Fruit fly (Drosophila melanogaster) whole organism, embryonic: ENCODE measurements around the gene CG9674.
A peak's percentile ranks its signal among the peaks of the same experiment; 100 is the strongest.

Source experiments
- ATbp ChIP-seq: fragments of 200-800 bp; sonication (Bioruptor generic); optimal IDR thresholded peaks from 2 replicates; lab custom pipeline; 2017; ENCODE audit warnings: missing biosample characterization, mild to moderate bottlenecking, missing genetic modification characterization, missing genetic modification reagents
- Asciz ChIP-seq: fragments of 200-800 bp; sonication (Bioruptor generic); optimal IDR thresholded peaks from 2 replicates; lab custom pipeline; 2017; ENCODE audit warnings: missing biosample characterization, mild to moderate bottlenecking, missing genetic modification characterization, missing genetic modification reagents
- Atf3 ChIP-seq: fragments of 200-800 bp; sonication (Bioruptor generic); optimal IDR thresholded peaks from 3 replicates; lab custom pipeline; 2016; ENCODE audit warnings: missing biosample characterization, missing genetic modification characterization
- C15 ChIP-seq: fragments of 200-800 bp; sonication (Bioruptor generic); IDR thresholded peaks from 3 replicates; pipeline ENCODE4 v1.3.6; 2022; ENCODE audit warnings: missing biosample characterization, missing genetic modification characterization
- CG10959 ChIP-seq: fragments of 200-800 bp; sonication (Bioruptor generic); IDR thresholded peaks from 2 replicates; pipeline ENCODE4 v1.3.6; 2022; ENCODE audit warnings: missing biosample characterization, missing genetic modification characterization
- CG11085 ChIP-seq: fragments of 200-800 bp; sonication (Bioruptor generic); IDR thresholded peaks from 2 replicates; pipeline ENCODE4 v1.3.6; 2022; ENCODE audit warnings: missing biosample characterization, missing genetic modification characterization
- CG13123 ChIP-seq: fragments of 200-800 bp; sonication (Bioruptor generic); optimal IDR thresholded peaks from 2 replicates; lab custom pipeline; 2016; ENCODE audit warnings: missing biosample characterization, missing genetic modification characterization
- CG14710 ChIP-seq: fragments of 200-800 bp; sonication (Bioruptor generic); optimal IDR thresholded peaks from 3 replicates; lab custom pipeline; 2019; ENCODE audit warnings: missing biosample characterization, mild to moderate bottlenecking, missing genetic modification characterization, moderate library complexity
- CG17568 ChIP-seq: fragments of 200-800 bp; sonication (Bioruptor generic); optimal IDR thresholded peaks from 2 replicates; lab custom pipeline; 2018; ENCODE audit warnings: missing biosample characterization, mild to moderate bottlenecking, missing genetic modification characterization, moderate library complexity
- CG2202 ChIP-seq: fragments of 200-800 bp; sonication (Bioruptor generic); optimal IDR thresholded peaks from 2 replicates; lab custom pipeline; 2018; ENCODE audit warnings: missing biosample characterization, mild to moderate bottlenecking, missing genetic modification characterization
- CG2875 ChIP-seq: fragments of 200-800 bp; sonication (Bioruptor generic); optimal IDR thresholded peaks from 2 replicates; lab custom pipeline; 2017; ENCODE audit warnings: missing biosample characterization, mild to moderate bottlenecking, missing genetic modification characterization, missing genetic modification reagents
- CG4707 ChIP-seq: fragments of 200-800 bp; sonication (Bioruptor generic); optimal IDR thresholded peaks from 2 replicates; lab custom pipeline; 2018; ENCODE audit warnings: missing biosample characterization, mild to moderate bottlenecking, missing genetic modification characterization, moderate library complexity
- CG5245 ChIP-seq: fragments of 200-800 bp; sonication (Bioruptor generic); optimal IDR thresholded peaks from 3 replicates; lab custom pipeline; 2016; ENCODE audit warnings: missing biosample characterization, missing genetic modification characterization
- CG9609 ChIP-seq: fragments of 200-800 bp; sonication (Bioruptor generic); optimal IDR thresholded peaks from 3 replicates; lab custom pipeline; 2016; ENCODE audit warnings: missing biosample characterization, missing genetic modification characterization
- D ChIP-seq, 2 experiments: fragments of 200-800 bp in 1 of 2; fragments of >200 bp in 1 of 2; sonication (Bioruptor generic) in 1 of 2; optimal IDR thresholded peaks; 2 replicates in 1 of 2; 3 replicates in 1 of 2; lab custom pipeline; 2017; ENCODE audit warnings: mild to moderate bottlenecking in 1 of 2, missing biosample characterization in 1 of 2, missing genetic modification characterization in 1 of 2, missing genetic modification reagents in 1 of 2
- Deaf1 ChIP-seq: fragments of 200-800 bp; optimal IDR thresholded peaks from 3 replicates; lab custom pipeline; 2019; ENCODE audit warnings: missing biosample characterization, mild to moderate bottlenecking, missing genetic modification characterization, moderate library complexity
- Doc3 ChIP-seq: fragments of 200-800 bp; sonication (Bioruptor generic); IDR thresholded peaks from 3 replicates; pipeline ENCODE4 v1.3.6; 2022; ENCODE audit warnings: missing biosample characterization, missing genetic modification characterization; ENCODE audit not compliant: partially characterized antibody
- Eip74EF ChIP-seq, 2 experiments: fragments of 200-800 bp in 1 of 2; fragments of >200 bp in 1 of 2; sonication (Bioruptor generic) in 1 of 2; optimal IDR thresholded peaks; 2 replicates each; lab custom pipeline; 2017 to 2019; ENCODE audit warnings: missing biosample characterization in 2 of 2, missing genetic modification characterization in 2 of 2, mild to moderate bottlenecking in 1 of 2, moderate library complexity in 1 of 2
- Elba2 ChIP-seq: fragments of 200-800 bp; sonication (Bioruptor generic); optimal IDR thresholded peaks from 3 replicates; lab custom pipeline; 2016; ENCODE audit warnings: missing biosample characterization, missing genetic modification characterization
- Fer1 ChIP-seq: fragments of 200-800 bp; sonication (Bioruptor generic); optimal IDR thresholded peaks from 2 replicates; lab custom pipeline; 2017; ENCODE audit warnings: missing biosample characterization, mild to moderate bottlenecking, missing genetic modification characterization
- Gug ChIP-seq: fragments of 200-800 bp; sonication (Bioruptor generic); IDR thresholded peaks from 4 replicates; pipeline ENCODE4 v1.3.6; 2022; ENCODE audit warnings: missing biosample characterization, missing genetic modification characterization
- NK7.1 ChIP-seq: fragments of 200-800 bp; sonication (Bioruptor generic); optimal IDR thresholded peaks from 3 replicates; lab custom pipeline; 2016; ENCODE audit warnings: missing biosample characterization, missing genetic modification characterization
- Opbp ChIP-seq: fragments of 200-800 bp; sonication (Bioruptor generic); IDR thresholded peaks from 3 replicates; pipeline ENCODE4 v1.3.6; 2022; ENCODE audit warnings: missing biosample characterization, missing genetic modification characterization; ENCODE audit not compliant: partially characterized antibody
- Side ChIP-seq: fragments of 200-800 bp; sonication (Bioruptor generic); optimal IDR thresholded peaks from 2 replicates; lab custom pipeline; 2016; ENCODE audit warnings: missing biosample characterization, missing genetic modification characterization
- Six4 ChIP-seq: fragments of 200-800 bp; sonication (Bioruptor generic); optimal IDR thresholded peaks from 2 replicates; lab custom pipeline; 2016; ENCODE audit warnings: missing biosample characterization, missing genetic modification characterization
- Trl ChIP-seq, 3 experiments: fragments of >200 bp in 2 of 3; fragments of 200-800 bp in 1 of 3; sonication (Bioruptor generic) in 1 of 3; optimal IDR thresholded peaks; 2 replicates in 1 of 3; 3 replicates in 2 of 3; lab custom pipeline; 2016 to 2017; ENCODE audit warnings: missing biosample characterization in 1 of 3, missing genetic modification characterization in 1 of 3
- amos ChIP-seq: fragments of 200-800 bp; sonication (Bioruptor generic); IDR thresholded peaks from 2 replicates; pipeline ENCODE4 v1.3.6; 2022; ENCODE audit warnings: missing biosample characterization, missing genetic modification characterization; ENCODE audit not compliant: partially characterized antibody
- ash1 ChIP-seq: fragments of 200-800 bp; sonication (Bioruptor generic); optimal IDR thresholded peaks from 2 replicates; lab custom pipeline; 2018; ENCODE audit warnings: missing biosample characterization, mild to moderate bottlenecking, missing genetic modification characterization
- az2 ChIP-seq: fragments of 200-800 bp; sonication (Bioruptor generic); optimal IDR thresholded peaks from 3 replicates; lab custom pipeline; 2016; ENCODE audit warnings: missing biosample characterization, missing genetic modification characterization
- chif ChIP-seq, 2 experiments: fragments of 200-800 bp; sonication (Bioruptor generic); optimal IDR thresholded peaks; 3 replicates each; lab custom pipeline; 2016; ENCODE audit warnings: missing biosample characterization in 2 of 2, missing genetic modification characterization in 2 of 2
- chinmo ChIP-seq: fragments of 200-800 bp; sonication (Bioruptor generic); IDR thresholded peaks from 4 replicates; pipeline ENCODE4 v1.3.6; 2022; ENCODE audit warnings: missing biosample characterization, missing genetic modification characterization; ENCODE audit not compliant: partially characterized antibody
- chn ChIP-seq: fragments of 200-800 bp; sonication (Bioruptor generic); optimal IDR thresholded peaks from 2 replicates; lab custom pipeline; 2016; ENCODE audit warnings: missing biosample characterization, missing genetic modification characterization
- crp ChIP-seq, 2 experiments: fragments of 200-800 bp; sonication (Bioruptor generic); optimal IDR thresholded peaks; 2 replicates in 1 of 2; 3 replicates in 1 of 2; lab custom pipeline; 2017; ENCODE audit warnings: missing biosample characterization in 2 of 2, missing genetic modification characterization in 2 of 2, mild to moderate bottlenecking in 1 of 2, moderate library complexity in 1 of 2
- cwo ChIP-seq: fragments of 200-800 bp; sonication (Bioruptor generic); optimal IDR thresholded peaks from 3 replicates; lab custom pipeline; 2017; ENCODE audit warnings: missing biosample characterization, missing genetic modification characterization, mild to moderate bottlenecking, moderate library complexity, missing genetic modification reagents
- hbn ChIP-seq: fragments of 200-800 bp; sonication (Bioruptor generic); IDR thresholded peaks from 2 replicates; pipeline ENCODE4 v1.3.6; 2022; ENCODE audit warnings: missing biosample characterization, missing genetic modification characterization; ENCODE audit not compliant: partially characterized antibody
- her ChIP-seq: fragments of 200-800 bp; sonication (Bioruptor generic); optimal IDR thresholded peaks from 2 replicates; lab custom pipeline; 2016; ENCODE audit warnings: missing biosample characterization, missing genetic modification characterization
- hkb ChIP-seq, 2 experiments: fragments of 200-800 bp in 1 of 2; fragments of >200 bp in 1 of 2; sonication (Bioruptor generic) in 1 of 2; IDR thresholded peaks in 1 of 2; optimal IDR thresholded peaks in 1 of 2; 2 replicates each; pipeline versions ENCODE4 v1.3.6 to Lab custom; 2017 to 2022; ENCODE audit warnings: missing biosample characterization in 1 of 2, missing genetic modification characterization in 1 of 2
- insv ChIP-seq, 2 experiments: fragments of 200-800 bp; sonication (Bioruptor generic); optimal IDR thresholded peaks; 3 replicates each; lab custom pipeline; 2016 to 2018; ENCODE audit warnings: missing biosample characterization in 2 of 2, missing genetic modification characterization in 2 of 2
- kay ChIP-seq: fragments of 200-800 bp; sonication (Bioruptor generic); optimal IDR thresholded peaks from 2 replicates; lab custom pipeline; 2016; ENCODE audit warnings: missing biosample characterization, missing genetic modification characterization
- mirr ChIP-seq: fragments of 200-800 bp; sonication (Bioruptor generic); optimal IDR thresholded peaks from 3 replicates; lab custom pipeline; 2018; ENCODE audit warnings: missing biosample characterization, mild to moderate bottlenecking, missing genetic modification characterization
- pfk ChIP-seq: fragments of 200-800 bp; sonication (Bioruptor generic); optimal IDR thresholded peaks from 2 replicates; lab custom pipeline; 2018; ENCODE audit warnings: missing biosample characterization, mild to moderate bottlenecking, missing genetic modification characterization, moderate library complexity
- run ChIP-seq: fragments of 200-800 bp; sonication (Bioruptor generic); optimal IDR thresholded peaks from 3 replicates; lab custom pipeline; 2018; ENCODE audit warnings: missing biosample characterization, mild to moderate bottlenecking, missing genetic modification characterization
- schlank ChIP-seq: fragments of 200-800 bp; sonication (Bioruptor generic); optimal IDR thresholded peaks from 2 replicates; lab custom pipeline; 2018; ENCODE audit warnings: missing biosample characterization, mild to moderate bottlenecking, missing genetic modification characterization
- scrt ChIP-seq: fragments of 200-800 bp; sonication (Bioruptor generic); optimal IDR thresholded peaks from 2 replicates; lab custom pipeline; 2018; ENCODE audit warnings: missing biosample characterization, mild to moderate bottlenecking, missing genetic modification characterization, moderate library complexity
- tin ChIP-seq: fragments of 200-800 bp; sonication (Bioruptor generic); optimal IDR thresholded peaks from 3 replicates; lab custom pipeline; 2016; ENCODE audit warnings: missing biosample characterization, missing genetic modification characterization
- ttk ChIP-seq: fragments of 200-800 bp; sonication (Bioruptor generic); IDR thresholded peaks from 2 replicates; pipeline ENCODE4 v2.1.2; 2022; ENCODE audit warnings: missing biosample characterization, missing genetic modification characterization
- zen ChIP-seq: fragments of 200-800 bp; sonication (Bioruptor generic); optimal IDR thresholded peaks from 3 replicates; lab custom pipeline; 2018; ENCODE audit warnings: missing biosample characterization, mild to moderate bottlenecking, missing genetic modification characterization, moderate library complexity

Gene CG9674

DNA sequence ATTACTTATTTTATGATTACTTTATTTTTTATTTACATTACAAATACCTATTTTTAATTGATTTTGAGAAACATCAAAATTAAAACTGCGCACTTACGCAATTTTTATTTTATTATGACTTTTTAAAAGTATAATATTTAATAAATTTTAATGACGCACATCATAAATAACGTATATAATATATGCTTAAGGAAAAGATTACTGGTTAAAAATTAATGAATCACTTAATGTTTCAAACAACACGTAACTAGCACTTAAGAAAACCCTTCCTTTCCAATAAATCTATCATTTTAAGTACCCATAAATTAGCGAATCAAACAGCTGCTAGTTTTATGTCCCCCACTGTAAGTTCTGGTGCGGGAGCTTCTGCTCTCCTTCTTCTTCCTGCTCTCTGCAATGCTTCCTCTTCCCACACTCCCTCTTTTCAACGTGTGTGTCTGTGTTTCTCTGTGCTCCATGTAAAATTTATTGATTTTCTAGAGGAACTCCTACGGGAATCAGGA, 657 bp downstream of the CG9674 start (continued):
- no peak for TF ChIP-seq C15 (GFP tag; lab: Robert Waterston, UW)
- TF ChIP-seq Gug (GFP tag; lab: Robert Waterston, UW): peak; percentile 22; the same call in 1 of the 4 replicates
- TF ChIP-seq crp (GFP tag; optimal IDR thresholded peaks at IDR 0.05; lab: Kevin White, UChicago): peak in 1 of 2 experiments; percentile 10
- TF ChIP-seq Opbp (GFP tag; lab: Robert Waterston, UW): no peak
- no peak for TF ChIP-seq her (GFP tag; lab: Kevin White, UChicago)
- no peak for TF ChIP-seq pfk
- TF ChIP-seq Atf3 (GFP tag; lab: Kevin White, UChicago): no peak
- TF ChIP-seq kay (GFP tag; lab: Kevin White, UChicago): peak; percentile 41
- TF ChIP-seq Trl (optimal IDR thresholded peaks at IDR 0.05; lab: Kevin White, UChicago): peak in 1 of 2 experiments; percentile 27
- TF ChIP-seq Trl (GFP tag; optimal IDR thresholded peaks at IDR 0.05; lab: Kevin White, UChicago): no peak
- TF ChIP-seq CG5245 (GFP tag; lab: Kevin White, UChicago): no peak
- TF ChIP-seq CG2875 (GFP tag; lab: Kevin White, UChicago): peak; percentile 20
- TF ChIP-seq Elba2: no peak
- peak; percentile 59 for TF ChIP-seq ATbp
- no peak for TF ChIP-seq D (optimal IDR thresholded peaks at IDR 0.05; lab: Kevin White, UChicago)
- TF ChIP-seq D (GFP tag; optimal IDR thresholded peaks at IDR 0.05; lab: Kevin White, UChicago): peak; percentile 73
- TF ChIP-seq CG11085 (GFP tag; lab: Robert Waterston, UW): no peak
- peak; percentile 67 for TF ChIP-seq cwo (GFP tag; lab: Kevin White, UChicago)
- peak; percentile 55 for TF ChIP-seq Fer1 (GFP tag; lab: Kevin White, UChicago)
- TF ChIP-seq zen (tag; lab: Kevin White, UChicago): no peak
- peak in 1 of 2 experiments; percentile 17 for TF ChIP-seq Eip74EF (GFP tag; optimal IDR thresholded peaks at IDR 0.05; lab: Kevin White, UChicago)
- no peak for TF ChIP-seq Doc3 (GFP tag; lab: Robert Waterston, UW)
- no peak for TF ChIP-seq hbn (GFP tag; lab: Robert Waterston, UW)
- TF ChIP-seq CG17568 (GFP tag; lab: Kevin White, UChicago): peak; percentile 5
- TF ChIP-seq CG10959 (GFP tag; lab: Robert Waterston, UW): peak; percentile 7; the same call in 1 of the 2 replicates
- TF ChIP-seq amos (GFP tag; lab: Robert Waterston, UW): no peak
- TF ChIP-seq Six4 (GFP tag; lab: Kevin White, UChicago): peak; percentile 30
- no peak for TF ChIP-seq ash1
- no peak for TF ChIP-seq Side
- peak; percentile 61 for TF ChIP-seq az2 (GFP tag; lab: Kevin White, UChicago)
- no peak for TF ChIP-seq scrt (GFP tag; lab: Kevin White, UChicago)
- TF ChIP-seq insv (GFP tag; optimal IDR thresholded peaks at IDR 0.05; lab: Kevin White, UChicago): no peak
- no peak for TF ChIP-seq CG13123 (GFP tag; lab: Kevin White, UChicago)
- no peak for TF ChIP-seq CG2202 (tag; lab: Kevin White, UChicago)
- peak; percentile 13 for TF ChIP-seq schlank (tag; lab: Kevin White, UChicago)
- TF ChIP-seq tin (GFP tag; lab: Kevin White, UChicago): peak; percentile 48
- peak; percentile 35 for TF ChIP-seq Asciz (GFP tag; lab: Kevin White, UChicago)
- no peak for TF ChIP-seq CG9609 (GFP tag; lab: Kevin White, UChicago)
- TF ChIP-seq chn: peak; percentile 3
- TF ChIP-seq hkb (optimal IDR thresholded peaks at IDR 0.05; lab: Kevin White, UChicago): no peak
- no peak for TF ChIP-seq hkb (GFP tag; IDR thresholded peaks at IDR 0.05; lab: Robert Waterston, UW)
- TF ChIP-seq mirr (GFP tag; lab: Kevin White, UChicago): no peak
- no peak for TF ChIP-seq Deaf1 (tag; lab: Kevin White, UChicago)
- no peak for TF ChIP-seq CG4707 (GFP tag; lab: Kevin White, UChicago)
- TF ChIP-seq CG14710: peak; percentile 74
- 0 out of 2 replicates have a peak, but pooled peaks have one; percentile 33 for TF ChIP-seq ttk
- peak; percentile 22 for TF ChIP-seq run
- TF ChIP-seq chinmo (GFP tag; lab: Robert Waterston, UW): no peak
- no peak for TF ChIP-seq chif (GFP tag; optimal IDR thresholded peaks at IDR 0.05; lab: Kevin White, UChicago)
- no peak for TF ChIP-seq NK7.1
